Fruit fly (Drosophila melanogaster) whole organism, adult: ENCODE results near the gene Ge-1.

Experiments used
- CG11617 ChIP-seq: fragments of 200-800 bp; sonication (Bioruptor generic); optimal IDR thresholded peaks from 2 replicates; lab custom pipeline; 2017; ENCODE audit warnings: mild to moderate bottlenecking, missing biosample characterization, missing genetic modification reagents, missing genetic modification characterization
- CG12768 ChIP-seq: fragments of 200-800 bp; sonication (Bioruptor generic); optimal IDR thresholded peaks from 2 replicates; lab custom pipeline; 2017; ENCODE audit warnings: missing biosample characterization, missing genetic modification characterization, mild to moderate bottlenecking, moderate library complexity, missing genetic modification reagents
- CG14711 ChIP-seq: fragments of 200-800 bp; sonication (Bioruptor generic); optimal IDR thresholded peaks from 2 replicates; lab custom pipeline; 2018; ENCODE audit warnings: missing biosample characterization, mild to moderate bottlenecking, missing genetic modification characterization, moderate library complexity
- CG1620 ChIP-seq: fragments of 200-800 bp; sonication (Bioruptor generic); optimal IDR thresholded peaks from 2 replicates; lab custom pipeline; 2016; ENCODE audit warnings: missing biosample characterization, missing genetic modification characterization
- CG33017 ChIP-seq: fragments of 200-800 bp; sonication (Bioruptor generic); optimal IDR thresholded peaks from 2 replicates; lab custom pipeline; 2018; ENCODE audit warnings: missing biosample characterization, mild to moderate bottlenecking, missing genetic modification characterization, moderate library complexity
- CG5204 ChIP-seq: fragments of 200-800 bp; sonication (Bioruptor generic); optimal IDR thresholded peaks from 2 replicates; lab custom pipeline; 2016; ENCODE audit warnings: missing biosample characterization, missing genetic modification characterization
- CG7045 ChIP-seq: fragments of 200-800 bp; sonication (Bioruptor generic); optimal IDR thresholded peaks from 2 replicates; lab custom pipeline; 2017; ENCODE audit warnings: missing biosample characterization, mild to moderate bottlenecking, missing genetic modification characterization
- CG7101 ChIP-seq: fragments of 200-800 bp; sonication (Bioruptor generic); optimal IDR thresholded peaks from 2 replicates; lab custom pipeline; 2018; ENCODE audit warnings: missing biosample characterization, mild to moderate bottlenecking, missing genetic modification characterization, moderate library complexity
- Clk ChIP-seq: fragments of 200-800 bp; sonication (Bioruptor generic); optimal IDR thresholded peaks from 2 replicates; lab custom pipeline; 2017; ENCODE audit warnings: missing biosample characterization, missing genetic modification characterization
- Crg-1 ChIP-seq: fragments of 200-800 bp; sonication (Bioruptor generic); optimal IDR thresholded peaks from 2 replicates; lab custom pipeline; 2016; ENCODE audit warnings: missing biosample characterization, missing genetic modification characterization
- Hr96 ChIP-seq: fragments of 200-800 bp; sonication (Bioruptor generic); optimal IDR thresholded peaks from 2 replicates; lab custom pipeline; 2016; ENCODE audit warnings: missing biosample characterization, missing genetic modification characterization
- Mnt ChIP-seq: fragments of 200-800 bp; sonication (Bioruptor generic); optimal IDR thresholded peaks from 2 replicates; lab custom pipeline; 2016; ENCODE audit warnings: missing biosample characterization, mild to moderate bottlenecking, missing genetic modification characterization
- bab1 ChIP-seq: fragments of 200-800 bp; sonication (Bioruptor generic); optimal IDR thresholded peaks from 3 replicates; lab custom pipeline; 2019; ENCODE audit warnings: missing biosample characterization, mild to moderate bottlenecking, missing genetic modification characterization, moderate library complexity
- cic ChIP-seq: fragments of 200-800 bp; sonication (Bioruptor generic); optimal IDR thresholded peaks from 2 replicates; lab custom pipeline; 2017; ENCODE audit warnings: missing biosample characterization, mild to moderate bottlenecking, missing genetic modification characterization, moderate library complexity
- cnc ChIP-seq, 2 experiments: fragments of >200 bp; optimal IDR thresholded peaks; 2 replicates each; lab custom pipeline; 2017
- kay ChIP-seq: fragments of 200-800 bp; sonication (Bioruptor generic); peaks from one replicate; lab custom pipeline; 2016; ENCODE audit warnings: missing biosample characterization, missing genetic modification characterization, borderline replicate concordance
- ovo ChIP-seq: fragments of 200-800 bp; sonication (Bioruptor generic); optimal IDR thresholded peaks from 2 replicates; lab custom pipeline; 2016; ENCODE audit warnings: missing biosample characterization, missing genetic modification characterization
- pad ChIP-seq: fragments of 200-800 bp; sonication (Bioruptor generic); optimal IDR thresholded peaks from 3 replicates; lab custom pipeline; 2017; ENCODE audit warnings: missing biosample characterization, missing genetic modification characterization, mild to moderate bottlenecking, moderate library complexity, missing genetic modification reagents
- tj ChIP-seq: fragments of 200-800 bp; sonication (Bioruptor generic); optimal IDR thresholded peaks from 3 replicates; lab custom pipeline; 2017; ENCODE audit warnings: missing biosample characterization, mild to moderate bottlenecking, missing genetic modification characterization, moderate library complexity
- toe ChIP-seq: fragments of 200-800 bp; sonication (Bioruptor generic); optimal IDR thresholded peaks from 2 replicates; lab custom pipeline; 2016; ENCODE audit warnings: missing biosample characterization, missing genetic modification characterization

The Ge-1 gene

DNA sequence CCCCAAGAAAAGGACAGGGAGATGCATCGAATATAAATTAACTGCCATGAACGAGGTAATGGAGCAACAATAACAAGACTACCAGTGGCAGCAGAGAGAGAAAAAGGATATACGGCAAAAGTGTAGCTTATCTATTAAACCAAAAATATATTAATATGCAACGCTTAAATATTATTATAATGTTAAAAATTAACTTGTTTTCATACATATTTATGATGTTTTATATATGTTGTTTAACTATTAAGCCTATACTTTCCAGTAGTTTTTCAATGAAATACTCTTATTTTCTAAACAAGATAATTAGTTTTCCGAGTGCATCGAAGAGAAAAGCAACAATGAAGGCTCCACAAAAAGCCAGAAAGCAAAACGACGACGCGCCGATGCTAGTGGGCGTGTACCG lies 32.2 kb downstream of the Ge-1 start:
- no peak for TF ChIP-seq CG5204 (GFP tag; lab: Kevin White, UChicago)
- no peak for TF ChIP-seq tj (GFP tag; lab: Kevin White, UChicago)
- no peak for TF ChIP-seq bab1 (GFP tag; lab: Kevin White, UChicago)

DNA sequence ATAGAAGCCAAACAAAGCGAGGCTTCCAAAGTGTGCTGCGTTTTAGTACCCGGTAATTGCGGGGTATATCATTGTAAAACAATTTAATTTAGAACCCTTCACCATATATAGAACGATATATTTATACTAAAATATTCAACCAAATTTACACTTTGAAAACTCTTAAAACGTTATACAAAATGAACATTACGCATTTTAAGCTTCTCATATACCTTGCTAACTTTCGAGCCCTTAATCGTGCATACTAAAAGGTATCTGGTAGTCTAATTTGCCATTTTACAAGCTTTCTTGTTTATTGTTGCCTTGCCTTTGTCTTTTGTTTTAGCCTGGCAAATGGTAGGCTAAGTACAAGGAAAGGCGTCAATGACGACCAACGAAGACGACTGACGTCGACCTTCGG lies 32.7 kb downstream of the Ge-1 start:
- TF ChIP-seq CG7101 (tag; lab: Kevin White, UChicago): no peak
- no peak for TF ChIP-seq bab1 (GFP tag; lab: Kevin White, UChicago)
- no peak for TF ChIP-seq CG33017 (tag; lab: Kevin White, UChicago)
- no peak for TF ChIP-seq Mnt
- TF ChIP-seq CG11617 (GFP tag; lab: Kevin White, UChicago): no peak

DNA sequence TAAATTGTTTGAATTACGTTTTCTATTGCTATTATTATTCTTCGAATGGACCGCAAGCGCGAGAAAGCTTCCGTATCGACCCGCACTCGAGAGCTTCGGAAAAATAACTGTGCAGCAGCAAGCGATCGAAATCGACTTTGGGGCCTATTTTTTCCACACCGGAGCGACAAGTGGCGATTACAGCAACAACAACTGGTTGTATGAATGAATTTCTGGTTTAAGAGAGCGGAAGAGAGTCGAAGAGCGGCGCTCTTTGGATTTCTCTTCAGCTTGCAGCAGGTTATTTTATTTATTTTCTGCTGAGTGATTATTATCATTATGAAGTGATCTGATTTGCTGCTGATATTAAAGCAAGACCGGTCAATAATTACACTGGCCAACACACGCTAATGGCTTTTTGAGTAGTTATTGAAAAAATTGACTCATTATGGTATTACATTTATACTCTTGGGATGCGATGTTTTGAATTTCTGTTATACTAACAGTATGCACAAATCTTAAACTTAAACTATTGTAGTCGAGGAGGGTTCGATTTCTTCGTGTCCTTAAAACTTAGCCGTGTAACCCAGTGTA lies 33.7 kb downstream of the Ge-1 start, which contains the start of gene Samuel:
Gene Samuel (minus strand): TSS at position 112 of the 573 bp plus-strand sequence.
- TF ChIP-seq Crg-1 (GFP tag; lab: Kevin White, UChicago): no peak
- peak; percentile 89 for TF ChIP-seq cic
- TF ChIP-seq CG11617 (GFP tag; lab: Kevin White, UChicago): peak; percentile 16
- no peak for TF ChIP-seq Clk (GFP tag; lab: Kevin White, UChicago)
- TF ChIP-seq Mnt: peak; percentile 53
- TF ChIP-seq CG33017 (tag; lab: Kevin White, UChicago): peak; percentile 44
- no peak for TF ChIP-seq kay
- TF ChIP-seq tj (GFP tag; lab: Kevin White, UChicago): peak; percentile 57
- no peak for TF ChIP-seq toe (GFP tag; lab: Kevin White, UChicago)
- no peak for TF ChIP-seq bab1 (GFP tag; lab: Kevin White, UChicago)
- TF ChIP-seq CG12768 (GFP tag; lab: Kevin White, UChicago): peak; percentile 16
- TF ChIP-seq CG7101 (tag; lab: Kevin White, UChicago): no peak
- no peak for TF ChIP-seq cnc (optimal IDR thresholded peaks at IDR 0.05; lab: Kevin White, UChicago)
- no peak for TF ChIP-seq CG1620 (GFP tag; lab: Kevin White, UChicago)
- no peak for TF ChIP-seq CG7045 (GFP tag; lab: Kevin White, UChicago)
- no peak for TF ChIP-seq pad (GFP tag; lab: Kevin White, UChicago)
- no peak for TF ChIP-seq Hr96
- TF ChIP-seq CG5204 (GFP tag; lab: Kevin White, UChicago): no peak
- no peak for TF ChIP-seq CG14711
- TF ChIP-seq ovo: peak; percentile 62

DNA sequence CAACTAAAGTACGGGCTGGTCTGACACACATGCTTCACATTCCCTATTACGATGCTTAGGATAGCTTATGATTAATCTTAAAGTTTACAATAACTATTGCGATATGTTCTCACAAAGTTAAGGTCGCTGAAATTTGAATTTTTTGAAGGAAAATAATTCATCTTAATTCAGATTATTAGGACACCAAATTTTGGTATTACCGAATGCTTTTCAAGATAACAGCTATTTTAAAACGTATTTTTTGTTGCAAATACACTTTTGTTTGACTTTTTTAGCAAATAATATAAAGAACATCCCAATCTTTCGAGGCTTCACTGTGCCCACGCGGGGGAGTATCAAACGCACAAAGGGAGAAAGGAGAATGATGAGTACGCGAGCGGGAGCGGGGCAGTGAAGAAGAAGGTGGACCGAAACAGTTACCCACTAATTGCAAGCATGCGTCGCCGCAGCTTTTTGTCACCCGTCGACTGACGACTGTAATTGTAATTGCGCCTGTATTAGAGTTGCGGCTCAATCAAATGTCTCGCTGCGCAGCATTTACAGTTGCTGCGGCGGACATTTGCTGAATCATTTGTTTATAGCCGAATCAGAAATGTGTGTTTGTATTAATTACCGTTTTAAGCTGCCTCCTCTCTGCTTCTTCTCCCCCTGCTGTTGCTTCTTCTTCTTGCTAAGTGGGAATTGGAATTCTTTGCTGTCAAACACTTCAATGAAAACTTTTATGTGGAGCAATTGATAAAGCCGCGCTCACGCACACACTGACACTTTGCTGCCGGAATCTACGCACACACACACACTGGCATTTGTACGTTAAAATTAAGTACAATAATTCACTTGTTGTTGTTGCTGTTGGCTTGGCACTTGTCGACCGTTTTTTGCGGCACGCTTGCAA lies 34.5 kb downstream of the Ge-1 start:
- peak in 1 of 2 experiments; percentile 46 for TF ChIP-seq cnc (optimal IDR thresholded peaks at IDR 0.05; lab: Kevin White, UChicago)
- TF ChIP-seq CG5204 (GFP tag; lab: Kevin White, UChicago): peak; percentile 55
- peak; percentile 71 for TF ChIP-seq pad (GFP tag; lab: Kevin White, UChicago)
- TF ChIP-seq tj (GFP tag; lab: Kevin White, UChicago): no peak
- no peak for TF ChIP-seq CG7101 (tag; lab: Kevin White, UChicago)
- peak; percentile 39 for TF ChIP-seq CG14711
- TF ChIP-seq Hr96: peak; percentile 62
- no peak for TF ChIP-seq Clk (GFP tag; lab: Kevin White, UChicago)
- no peak for TF ChIP-seq CG33017 (tag; lab: Kevin White, UChicago)
- peak; percentile 44 for TF ChIP-seq ovo
- TF ChIP-seq toe (GFP tag; lab: Kevin White, UChicago): no peak
- TF ChIP-seq Crg-1 (GFP tag; lab: Kevin White, UChicago): no peak

DNA sequence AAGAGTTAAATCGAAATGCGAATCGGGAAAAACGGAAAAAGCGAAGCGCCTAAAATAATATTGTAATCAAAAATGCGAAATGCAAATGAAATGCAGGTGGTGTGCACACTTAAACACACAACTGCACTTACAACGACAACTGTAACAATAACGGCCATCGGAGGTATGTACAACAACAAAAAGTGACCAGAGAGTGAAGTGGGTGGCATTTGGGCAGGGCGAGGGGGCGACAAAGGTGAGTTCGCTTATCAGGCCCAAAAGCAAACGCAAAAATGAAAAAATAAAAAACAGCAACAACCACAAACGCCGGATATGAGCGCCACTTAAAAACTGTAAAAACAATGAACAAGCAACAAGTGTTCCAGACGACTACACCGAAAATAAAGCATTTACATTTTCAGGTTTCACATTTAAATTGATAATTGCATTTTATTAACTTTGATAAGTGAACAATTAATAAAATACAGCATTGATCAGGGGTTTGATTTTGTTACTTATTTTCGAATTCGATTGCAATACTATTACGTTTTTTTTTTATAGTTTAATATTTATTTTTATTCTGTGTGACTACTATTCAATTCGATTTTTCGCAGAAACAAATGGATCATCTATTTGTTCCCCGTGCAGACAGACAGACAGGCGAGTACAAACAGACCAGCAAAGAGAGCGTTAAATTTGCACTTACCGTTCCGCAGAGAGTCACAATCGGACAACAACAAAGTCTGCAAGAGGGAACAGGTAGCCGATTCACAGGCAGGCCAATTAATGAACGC lies 35.4 kb downstream of the Ge-1 start:
- TF ChIP-seq CG14711 (peak; percentile 82), Mnt (peak; percentile 52), CG7101 (tag; lab: Kevin White, UChicago) (peak; percentile 85), Clk (GFP tag; lab: Kevin White, UChicago) (no peak), toe (GFP tag; lab: Kevin White, UChicago) (peak; percentile 45), CG1620 (GFP tag; lab: Kevin White, UChicago) (peak; percentile 53), Crg-1 (GFP tag; lab: Kevin White, UChicago) (peak; percentile 35), CG11617 (GFP tag; lab: Kevin White, UChicago) (peak; percentile 89), tj (GFP tag; lab: Kevin White, UChicago) (peak; percentile 76), cnc (optimal IDR thresholded peaks at IDR 0.05; lab: Kevin White, UChicago) (peak in 1 of 2 experiments; percentile 18), CG7045 (GFP tag; lab: Kevin White, UChicago) (peak; percentile 58), CG5204 (GFP tag; lab: Kevin White, UChicago) (peak; percentile 52), cic (peak; percentile 68), ovo (peak; percentile 70), kay (peak; percentile 94), Hr96 (peak; percentile 2), pad (GFP tag; lab: Kevin White, UChicago) (peak; percentile 69), CG33017 (tag; lab: Kevin White, UChicago) (peak; percentile 86), CG12768 (GFP tag; lab: Kevin White, UChicago) (peak; percentile 72), bab1 (GFP tag; lab: Kevin White, UChicago) (peak; percentile 91)
